Worm (Caenorhabditis elegans) whole organism, L4 larva: Measurements from ENCODE around the gene ril-2.

Experiments
- F26F4.8 ChIP-seq: fragments of 200-800 bp; sonication (Bioruptor generic); conservative IDR thresholded peaks from 2 replicates; pipeline ENCODE4 v1.3.6; 2022; ENCODE audit warnings: missing genetic modification characterization, missing compliant biosample characterization
- R02D3.7 ChIP-seq: fragments of 150-350 bp; sonication (generic microtip); optimal IDR thresholded peaks from 3 replicates; lab custom pipeline; 2014; ENCODE audit warnings: missing biosample characterization, missing genetic modification characterization
- Y5F2A.4 ChIP-seq: fragments of 200-800 bp; sonication (Bioruptor generic); optimal IDR thresholded peaks from 2 replicates; lab custom pipeline; 2018; ENCODE audit warnings: mild to moderate bottlenecking, missing genetic modification characterization, missing compliant biosample characterization
- Y75B8A.6 ChIP-seq: fragments of 200-800 bp; sonication (Bioruptor generic); IDR thresholded peaks from 2 replicates; pipeline ENCODE4 v1.3.6; 2022; ENCODE audit warnings: missing genetic modification reagents, missing genetic modification characterization, missing compliant biosample characterization
- aha-1 ChIP-seq: fragments of 150-350 bp; peaks from one replicate; lab custom pipeline; 2014; ENCODE audit warnings: missing biosample characterization, missing genetic modification characterization
- ama-1 ChIP-seq: fragments of 150-350 bp; optimal IDR thresholded peaks from 2 replicates; lab custom pipeline; 2014; ENCODE audit warnings: inconsistent platforms, mixed read lengths
- attf-4 ChIP-seq: sonication (generic microtip); optimal IDR thresholded peaks from 3 replicates; lab custom pipeline; 2017; ENCODE audit warnings: missing biosample characterization, missing genetic modification characterization
- ceh-62 ChIP-seq: sonication (generic microtip); optimal IDR thresholded peaks from 2 replicates; lab custom pipeline; 2017; ENCODE audit warnings: missing biosample characterization, missing genetic modification characterization
- ceh-82 ChIP-seq: sonication (generic microtip); optimal IDR thresholded peaks from 2 replicates; lab custom pipeline; 2017; ENCODE audit warnings: missing biosample characterization, missing genetic modification characterization
- cey-2 ChIP-seq: sonication (generic microtip); optimal IDR thresholded peaks from 3 replicates; lab custom pipeline; 2017; ENCODE audit warnings: missing genetic modification characterization, mild to moderate bottlenecking, missing compliant biosample characterization, antibody characterized with exemption, borderline replicate concordance; ENCODE audit not compliant: insufficient read depth
- dmd-6 ChIP-seq: fragments of 200-800 bp; sonication (Bioruptor generic); IDR thresholded peaks from 2 replicates; pipeline ENCODE4 v1.3.6; 2022; ENCODE audit warnings: missing genetic modification reagents, missing genetic modification characterization, missing compliant biosample characterization
- dmd-8 ChIP-seq: fragments of 200-800 bp; sonication (Bioruptor generic); IDR thresholded peaks from 2 replicates; pipeline ENCODE4 v1.3.6; 2022; ENCODE audit warnings: missing genetic modification characterization, missing compliant biosample characterization
- dmd-9 ChIP-seq: fragments of 200-800 bp; sonication (Bioruptor generic); IDR thresholded peaks from 2 replicates; pipeline ENCODE4 v1.3.6; 2022; ENCODE audit warnings: missing genetic modification reagents, missing genetic modification characterization, missing compliant biosample characterization
- dpl-1 ChIP-seq: fragments of 150-350 bp; optimal IDR thresholded peaks from 2 replicates; lab custom pipeline; 2014; ENCODE audit warnings: missing biosample characterization, missing genetic modification reagents, missing genetic modification characterization
- dve-1 ChIP-seq: sonication (generic microtip); optimal IDR thresholded peaks from 2 replicates; lab custom pipeline; 2017; ENCODE audit warnings: antibody characterized with exemption, mild to moderate bottlenecking, missing genetic modification characterization, missing compliant biosample characterization; ENCODE audit not compliant: insufficient read depth
- egl-43 ChIP-seq: fragments of 200-800 bp; sonication (Bioruptor generic); IDR thresholded peaks from 2 replicates; pipeline ENCODE4 v1.3.6; 2022; ENCODE audit warnings: missing genetic modification reagents, missing genetic modification characterization, missing compliant biosample characterization
- fkh-10 ChIP-seq: fragments of 150-350 bp; optimal IDR thresholded peaks from 2 replicates; lab custom pipeline; 2014; ENCODE audit warnings: missing biosample characterization, missing genetic modification reagents, missing genetic modification characterization
- fos-1 ChIP-seq: fragments of 150-350 bp; optimal IDR thresholded peaks from 2 replicates; lab custom pipeline; 2014; ENCODE audit warnings: missing biosample characterization, missing genetic modification characterization
- hlh-11 ChIP-seq: fragments of 200-800 bp; sonication (Bioruptor generic); optimal IDR thresholded peaks from 2 replicates; lab custom pipeline; 2018; ENCODE audit warnings: mild to moderate bottlenecking, missing genetic modification characterization, missing compliant biosample characterization
- hlh-30 ChIP-seq: sonication (generic microtip); optimal IDR thresholded peaks from 2 replicates; lab custom pipeline; 2017; ENCODE audit warnings: antibody characterized with exemption, mild to moderate bottlenecking, missing genetic modification characterization, missing compliant biosample characterization; ENCODE audit not compliant: insufficient read depth
- lin-29 ChIP-seq: fragments of 200-800 bp; sonication (Bioruptor generic); IDR thresholded peaks from 2 replicates; pipeline ENCODE4 v1.3.6; 2022; ENCODE audit warnings: missing genetic modification reagents, missing genetic modification characterization, missing compliant biosample characterization
- lin-39 ChIP-seq: fragments of 150-350 bp; optimal IDR thresholded peaks from 2 replicates; lab custom pipeline; 2014; ENCODE audit warnings: missing biosample characterization, missing genetic modification reagents, missing genetic modification characterization
- lir-3 ChIP-seq: sonication (generic microtip); optimal IDR thresholded peaks from 2 replicates; lab custom pipeline; 2016; ENCODE audit warnings: mild to moderate bottlenecking, missing genetic modification characterization, missing compliant biosample characterization
- madf-5 ChIP-seq, 2 experiments: fragments of 200-800 bp; sonication (Bioruptor generic); IDR thresholded peaks; 2 replicates each; pipeline ENCODE4 v1.3.6; 2022; ENCODE audit warnings: missing compliant biosample characterization in 2 of 2, missing genetic modification characterization in 2 of 2
- mdl-1 ChIP-seq, 2 experiments: fragments of 150-350 bp in 1 of 2; sonication (generic microtip) in 1 of 2; optimal IDR thresholded peaks; 2 replicates each; lab custom pipeline; 2014 to 2017; ENCODE audit warnings: missing biosample characterization in 2 of 2, missing genetic modification characterization in 2 of 2
- mep-1 ChIP-seq: fragments of 150-350 bp; sonication (generic microtip); optimal IDR thresholded peaks from 3 replicates; lab custom pipeline; 2014; ENCODE audit warnings: missing biosample characterization, missing genetic modification characterization
- mxl-2 ChIP-seq: fragments of 200-800 bp; sonication (Bioruptor generic); conservative IDR thresholded peaks from 2 replicates; pipeline ENCODE4 v1.3.6; 2022; ENCODE audit warnings: missing genetic modification reagents, missing genetic modification characterization, missing compliant biosample characterization
- mxl-3 ChIP-seq: fragments of 200-800 bp; sonication (Bioruptor generic); optimal IDR thresholded peaks from 2 replicates; lab custom pipeline; 2018; ENCODE audit warnings: mild to moderate bottlenecking, missing genetic modification characterization, missing compliant biosample characterization
- nhr-11 ChIP-seq: fragments of 150-350 bp; optimal IDR thresholded peaks from 2 replicates; lab custom pipeline; 2014; ENCODE audit warnings: missing biosample characterization, missing genetic modification characterization
- nhr-111 ChIP-seq: fragments of 200-800 bp; sonication (Bioruptor generic); optimal IDR thresholded peaks from 2 replicates; lab custom pipeline; 2018; ENCODE audit warnings: mild to moderate bottlenecking, missing genetic modification characterization, missing compliant biosample characterization
- nhr-25 ChIP-seq: sonication (generic microtip); optimal IDR thresholded peaks from 2 replicates; lab custom pipeline; 2017; ENCODE audit warnings: missing genetic modification characterization, mild to moderate bottlenecking, missing compliant biosample characterization, antibody characterized with exemption, moderate library complexity, borderline replicate concordance; ENCODE audit not compliant: insufficient read depth
- nhr-28 ChIP-seq: fragments of 150-350 bp; optimal IDR thresholded peaks from 2 replicates; lab custom pipeline; 2014; ENCODE audit warnings: missing biosample characterization, missing genetic modification characterization
- nhr-48 ChIP-seq: sonication (generic microtip); optimal IDR thresholded peaks from 2 replicates; lab custom pipeline; 2016; ENCODE audit warnings: mild to moderate bottlenecking, missing genetic modification characterization, missing compliant biosample characterization
- nhr-6 ChIP-seq: fragments of 150-350 bp; optimal IDR thresholded peaks from 2 replicates; lab custom pipeline; 2014; ENCODE audit warnings: missing biosample characterization, missing genetic modification characterization
- nhr-77 ChIP-seq: fragments of 150-350 bp; optimal IDR thresholded peaks from 2 replicates; lab custom pipeline; 2014; ENCODE audit warnings: missing biosample characterization, missing genetic modification characterization
- set-16 ChIP-seq: fragments of 200-800 bp; sonication (Bioruptor generic); IDR thresholded peaks from 2 replicates; pipeline ENCODE4 v1.3.6; 2022; ENCODE audit warnings: missing genetic modification reagents, missing genetic modification characterization, missing compliant biosample characterization
- snpc-4 ChIP-seq: fragments of 150-350 bp; optimal IDR thresholded peaks from 2 replicates; lab custom pipeline; 2014; ENCODE audit warnings: missing biosample characterization, missing genetic modification characterization
- spr-3 ChIP-seq: fragments of 200-800 bp; sonication (Bioruptor generic); optimal IDR thresholded peaks from 2 replicates; lab custom pipeline; 2018; ENCODE audit warnings: mild to moderate bottlenecking, missing genetic modification characterization, missing compliant biosample characterization
- tra-1 ChIP-seq: fragments of 200-800 bp; sonication (Bioruptor generic); IDR thresholded peaks from 2 replicates; pipeline ENCODE4 v1.3.6; 2022; ENCODE audit warnings: missing genetic modification reagents, missing genetic modification characterization, missing compliant biosample characterization
- unc-62 ChIP-seq, 3 experiments: fragments of 150-350 bp in 1 of 3; sonication (generic microtip); optimal IDR thresholded peaks in 2 of 3; peaks in 1 of 3; 1 replicate in 1 of 3; 2 replicates in 2 of 3; lab custom pipeline; 2014 to 2017; ENCODE audit warnings: missing biosample characterization in 3 of 3, missing genetic modification characterization in 3 of 3, missing genetic modification reagents in 3 of 3, missing genotype in 1 of 3
- zfp-2 ChIP-seq: sonication (generic microtip); optimal IDR thresholded peaks from 2 replicates; lab custom pipeline; 2016; ENCODE audit warnings: mild to moderate bottlenecking, missing genetic modification characterization, missing compliant biosample characterization
- zfp-3 ChIP-seq: fragments of 200-800 bp; sonication (Bioruptor generic); conservative IDR thresholded peaks from 2 replicates; pipeline ENCODE4 v1.3.6; 2022; ENCODE audit warnings: missing genetic modification reagents, missing genetic modification characterization, missing compliant biosample characterization
- zip-11 ChIP-seq: fragments of 200-800 bp; sonication (Bioruptor generic); IDR thresholded peaks from 2 replicates; pipeline ENCODE4 v1.3.6; 2022; ENCODE audit warnings: missing genetic modification characterization, missing compliant biosample characterization
- ztf-7 ChIP-seq: fragments of 150-350 bp; optimal IDR thresholded peaks from 2 replicates; lab custom pipeline; 2014; ENCODE audit warnings: missing biosample characterization, missing genetic modification characterization

Gene ril-2

ce11 chrV:12556904-12557303, 42.1 kb downstream of the ril-2 start:
- TF ChIP-seq mxl-2 (GFP tag; lab: Robert Waterston, UW) (no peak), zip-11 (0 out of 2 replicates have a peak, but pooled peaks have one; percentile 32), hlh-30 (tag; lab: Kevin White, UChicago) (peak; percentile 27), aha-1 (peak; percentile 66), fkh-10 (GFP tag; lab: Kevin White, UChicago) (no peak), zfp-3 (GFP tag; lab: Robert Waterston, UW) (no peak), set-16 (no peak), hlh-11 (peak; percentile 49), dmd-6 (no peak), madf-5 (GFP tag; IDR thresholded peaks at IDR 0.05; lab: Robert Waterston, UW) (no peak), mxl-3 (GFP tag; lab: Kevin White, UChicago) (peak; percentile 56), lin-29 (GFP tag; lab: Robert Waterston, UW) (no peak), mdl-1 (tag; optimal IDR thresholded peaks at IDR 0.05; lab: Kevin White, UChicago) (peak in 1 of 2 experiments; percentile 52), ama-1 (lab: Kevin White, UChicago) (no peak), nhr-28 (tag; lab: Kevin White, UChicago) (peak; percentile 30), Y5F2A.4 (GFP tag; lab: Kevin White, UChicago) (no peak)
- TF ChIP-seq, all 104 proteins: peak for 7

- TF ChIP-seq ama-1 (lab: Kevin White, UChicago) (peak; percentile 50), dmd-9 (GFP tag; lab: Robert Waterston, UW) (no peak), nhr-28 (tag; lab: Kevin White, UChicago) (peak; percentile 10), R02D3.7 (tag; lab: Kevin White, UChicago) (no peak), nhr-11 (tag; lab: Kevin White, UChicago) (no peak), dve-1 (tag; lab: Kevin White, UChicago) (no peak), dmd-8 (GFP tag; lab: Robert Waterston, UW) (no peak), spr-3 (GFP tag; lab: Kevin White, UChicago) (no peak), lin-39 (no peak), cey-2 (tag; lab: Kevin White, UChicago) (no peak), lin-29 (GFP tag; lab: Robert Waterston, UW) (no peak), mep-1 (no peak), Y75B8A.6 (no peak), ztf-7 (no peak), ceh-62 (tag; lab: Kevin White, UChicago) (no peak), ceh-82 (tag; lab: Kevin White, UChicago) (no peak), nhr-77 (tag; lab: Kevin White, UChicago) (no peak), egl-43 (GFP tag; lab: Robert Waterston, UW) (no peak), nhr-25 (tag; lab: Kevin White, UChicago) (peak; percentile 26), dpl-1 (GFP tag; lab: Kevin White, UChicago) (no peak), hlh-30 (tag; lab: Kevin White, UChicago) (peak; percentile 42), lir-3 (tag; lab: Kevin White, UChicago) (no peak), nhr-111 (no peak), snpc-4 (no peak)
These were observed 43.1 kb downstream of the ril-2 start for ce11 chrV:12555872-12556271.

ce11 chrV:12554172-12555031, 44.6 kb downstream of the ril-2 start:
- TF ChIP-seq spr-3 (GFP tag; lab: Kevin White, UChicago) (no peak), nhr-48 (peak; percentile 33), unc-62 (GFP tag; optimal IDR thresholded peaks at IDR 0.05 in 1 of 2; lab: Kevin White, UChicago) (peak in 1 of 2 experiments; percentile 88), unc-62 (tag; optimal IDR thresholded peaks at IDR 0.05; lab: Kevin White, UChicago) (no peak), nhr-6 (tag; lab: Kevin White, UChicago) (peak; percentile 46), ama-1 (lab: Kevin White, UChicago) (peak; percentile 69), mxl-3 (GFP tag; lab: Kevin White, UChicago) (peak; percentile 4), attf-4 (tag; lab: Kevin White, UChicago) (no peak), ceh-82 (tag; lab: Kevin White, UChicago) (no peak), mdl-1 (tag; optimal IDR thresholded peaks at IDR 0.05; lab: Kevin White, UChicago) (peak in 1 of 2 experiments; percentile 70), tra-1 (GFP tag; lab: Robert Waterston, UW) (no peak), aha-1 (peak; percentile 45), hlh-11 (peak; percentile 41), lin-39 (no peak), F26F4.8 (GFP tag; lab: Robert Waterston, UW) (no peak), fos-1 (tag; lab: Kevin White, UChicago) (no peak), nhr-28 (tag; lab: Kevin White, UChicago) (peak; percentile 90), mxl-2 (GFP tag; lab: Robert Waterston, UW) (no peak), dve-1 (tag; lab: Kevin White, UChicago) (peak; percentile 12), hlh-30 (tag; lab: Kevin White, UChicago) (peak; percentile 37), zfp-2 (tag; lab: Kevin White, UChicago) (no peak)
